Worm (Caenorhabditis elegans): Measurements from ENCODE around the gene C17B7.8.

DNA sequence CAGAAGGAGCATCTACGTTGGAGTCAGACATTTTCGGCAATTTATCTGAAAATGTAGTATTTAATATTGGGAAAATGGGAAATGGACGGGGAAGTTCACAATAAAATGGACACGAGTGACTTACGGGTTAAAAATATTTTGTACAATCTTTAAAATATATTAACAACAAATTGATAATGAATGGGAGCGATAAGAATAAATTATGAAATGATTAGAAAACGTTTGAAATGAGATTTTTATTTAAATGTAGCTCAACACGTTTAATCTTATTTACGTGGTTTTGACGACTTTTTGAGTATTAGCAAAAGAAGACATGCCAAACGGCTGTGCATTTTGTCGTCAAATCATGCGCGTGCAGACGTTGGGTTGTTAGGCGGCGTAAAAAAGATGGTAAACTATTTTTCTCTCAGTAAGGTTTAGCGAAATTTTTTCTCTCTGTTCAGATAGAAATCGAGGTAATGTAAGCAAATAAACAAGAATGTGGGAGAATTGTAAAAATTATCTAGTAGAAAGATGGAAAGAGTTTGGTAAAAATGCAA is 45.9 kb downstream of the C17B7.8 start, which contains the start of gene fbxa-64:
- TF ChIP-seq flt-1 (GFP tag; IDR thresholded peaks at IDR 0.05) (no peak), klf-2 (GFP tag; conservative IDR thresholded peaks at IDR 0.05) (no peak), tab-1 (GFP tag; IDR thresholded peaks at IDR 0.05) (no peak), T22C8.4 (GFP tag; IDR thresholded peaks at IDR 0.05) (no peak), med-1 (GFP tag; optimal IDR thresholded peaks at IDR 0.05; ENCODE audit: insufficient read depth) (no peak), ztf-23 (GFP tag; IDR thresholded peaks at IDR 0.05) (no peak), ref-1 (GFP tag; conservative IDR thresholded peaks at IDR 0.05) (no peak), cog-1 (tag; optimal IDR thresholded peaks at IDR 0.05) (no peak), ztf-29 (GFP tag; IDR thresholded peaks at IDR 0.05) (no peak)

All from whole organism, midembryonic.